Worm (Caenorhabditis elegans): Measurements from ENCODE around the gene sra-12.

ce11 chrII:10948236-10949025 lies 44.2 kb upstream of the sra-12 start:
- TF ChIP-seq egl-27 (tag; optimal IDR thresholded peaks at IDR 0.05): no peak
- TF ChIP-seq snpc-4 (tag; optimal IDR thresholded peaks at IDR 0.05): no peak
- no peak for TF ChIP-seq dmd-4 (tag; optimal IDR thresholded peaks at IDR 0.05)
- no peak for TF ChIP-seq nhr-129 (tag; optimal IDR thresholded peaks at IDR 0.05)
- TF ChIP-seq mdl-1 (tag; optimal IDR thresholded peaks at IDR 0.05): no peak
- no peak for TF ChIP-seq lin-39 (tag; optimal IDR thresholded peaks at IDR 0.05)
- TF ChIP-seq blmp-1 (tag; optimal IDR thresholded peaks at IDR 0.05; ENCODE audit: insufficient read depth): no peak
- no peak for TF ChIP-seq elt-1 (tag; optimal IDR thresholded peaks at IDR 0.05)
- no peak for TF ChIP-seq unc-55 (GFP tag; optimal IDR thresholded peaks at IDR 0.05)
- no peak for TF ChIP-seq ceh-82 (tag; optimal IDR thresholded peaks at IDR 0.05)
- TF ChIP-seq skn-1 (tag; optimal IDR thresholded peaks at IDR 0.05): no peak

Measured in whole organism, L2 larva.